Worm (Caenorhabditis elegans) whole organism, young adult: ENCODE data around the gene K08D12.4.

Experiments used
- B0019.2 ChIP-seq: fragments of 200-800 bp; sonication (Bioruptor generic); conservative IDR thresholded peaks from 2 replicates; pipeline ENCODE4 v1.3.6; 2022; ENCODE audit warnings: missing genetic modification reagents, missing genetic modification characterization, missing compliant biosample characterization
- C06A6.2 ChIP-seq: fragments of 200-800 bp; sonication (Bioruptor generic); conservative IDR thresholded peaks from 2 replicates; pipeline ENCODE4 v1.3.6; 2022; ENCODE audit warnings: missing genetic modification characterization, missing compliant biosample characterization
- F33H1.4 ChIP-seq: fragments of 200-800 bp; sonication (Bioruptor generic); IDR thresholded peaks from 2 replicates; pipeline ENCODE4 v1.3.6; 2022; ENCODE audit warnings: missing genetic modification reagents, missing genetic modification characterization, missing compliant biosample characterization
- F37B4.10 ChIP-seq: fragments of 200-800 bp; sonication (Bioruptor generic); IDR thresholded peaks from 2 replicates; pipeline ENCODE4 v1.3.6; 2022; ENCODE audit warnings: missing genetic modification characterization, missing compliant biosample characterization
- F52B5.7 ChIP-seq: sonication (generic microtip); optimal IDR thresholded peaks from 2 replicates; lab custom pipeline; 2016; ENCODE audit warnings: mild to moderate bottlenecking, missing genetic modification characterization, missing compliant biosample characterization
- F55B11.4 ChIP-seq: sonication (generic microtip); optimal IDR thresholded peaks from 2 replicates; lab custom pipeline; 2016; ENCODE audit warnings: missing compliant biosample characterization, missing genetic modification characterization, borderline replicate concordance; ENCODE audit not compliant: insufficient read depth
- K11D2.4 ChIP-seq: fragments of 200-800 bp; sonication (Bioruptor generic); IDR thresholded peaks from 2 replicates; pipeline ENCODE4 v1.3.6; 2022; ENCODE audit warnings: missing genetic modification reagents, missing genetic modification characterization, missing compliant biosample characterization
- Y53G8AR.9 ChIP-seq: fragments of 200-800 bp; sonication (Bioruptor generic); conservative IDR thresholded peaks from 2 replicates; pipeline ENCODE4 v1.3.6; 2022; ENCODE audit warnings: missing genetic modification reagents, missing genetic modification characterization, missing compliant biosample characterization
- Y56A3A.18 ChIP-seq: fragments of 200-800 bp; sonication (Bioruptor generic); IDR thresholded peaks from 2 replicates; pipeline ENCODE4 v1.3.6; 2022; ENCODE audit warnings: missing genetic modification reagents, missing genetic modification characterization, missing compliant biosample characterization
- Y79H2A.3 ChIP-seq: fragments of 200-800 bp; sonication (Bioruptor generic); conservative IDR thresholded peaks from 2 replicates; pipeline ENCODE4 v1.3.6; 2022; ENCODE audit warnings: missing genetic modification reagents, missing genetic modification characterization, missing compliant biosample characterization
- akir-1 ChIP-seq: fragments of 200-800 bp; sonication (Bioruptor generic); optimal IDR thresholded peaks from 2 replicates; lab custom pipeline; 2018; ENCODE audit warnings: mild to moderate bottlenecking, missing genetic modification characterization, moderate library complexity, missing compliant biosample characterization
- atf-7 ChIP-seq: sonication (generic microtip); optimal IDR thresholded peaks from 2 replicates; lab custom pipeline; 2017; ENCODE audit warnings: mild to moderate bottlenecking, missing genetic modification characterization, missing compliant biosample characterization
- athp-1 ChIP-seq: sonication (generic microtip); optimal IDR thresholded peaks from 2 replicates; lab custom pipeline; 2017; ENCODE audit warnings: mild to moderate bottlenecking, missing genetic modification characterization, missing compliant biosample characterization
- attf-3 ChIP-seq: fragments of 200-800 bp; sonication (Bioruptor generic); conservative IDR thresholded peaks from 2 replicates; pipeline ENCODE4 v1.3.6; 2022; ENCODE audit warnings: missing genetic modification reagents, missing genetic modification characterization, missing compliant biosample characterization
- attf-5 ChIP-seq: fragments of 200-800 bp; sonication (Bioruptor generic); optimal IDR thresholded peaks from 2 replicates; lab custom pipeline; 2018; ENCODE audit warnings: mild to moderate bottlenecking, missing genetic modification characterization, missing compliant biosample characterization
- bed-2 ChIP-seq: fragments of 200-800 bp; sonication (Bioruptor generic); IDR thresholded peaks from 2 replicates; pipeline ENCODE4 v1.3.6; 2022; ENCODE audit warnings: missing genetic modification reagents, missing genetic modification characterization, missing compliant biosample characterization
- cebp-1 ChIP-seq, 2 experiments: fragments of 200-800 bp in 1 of 2; sonication (Bioruptor generic) in 1 of 2; sonication (generic microtip) in 1 of 2; IDR thresholded peaks in 1 of 2; optimal IDR thresholded peaks in 1 of 2; 2 replicates each; pipeline versions ENCODE4 v1.3.6 to Lab custom; 2017 to 2022; ENCODE audit warnings: missing compliant biosample characterization in 2 of 2, missing genetic modification characterization in 2 of 2, mild to moderate bottlenecking in 1 of 2, missing genetic modification reagents in 1 of 2, moderate library complexity in 1 of 2
- die-1 ChIP-seq: sonication (generic microtip); optimal IDR thresholded peaks from 2 replicates; lab custom pipeline; 2016; ENCODE audit warnings: missing genotype, mild to moderate bottlenecking, missing genetic modification characterization, missing compliant biosample characterization
- dpl-1 ChIP-seq: fragments of 150-350 bp; optimal IDR thresholded peaks from 2 replicates; lab custom pipeline; 2014; ENCODE audit warnings: missing biosample characterization, missing genetic modification reagents, missing genetic modification characterization
- efl-1 ChIP-seq: fragments of 150-350 bp; optimal IDR thresholded peaks from 2 replicates; lab custom pipeline; 2014; ENCODE audit warnings: missing biosample characterization, missing genetic modification reagents, missing genetic modification characterization
- fkh-3 ChIP-seq: sonication (generic microtip); optimal IDR thresholded peaks from 2 replicates; lab custom pipeline; 2016; ENCODE audit warnings: mild to moderate bottlenecking, missing genetic modification characterization, missing compliant biosample characterization
- gei-17 ChIP-seq: fragments of 200-800 bp; sonication (Bioruptor generic); optimal IDR thresholded peaks from 2 replicates; lab custom pipeline; 2018; ENCODE audit warnings: mild to moderate bottlenecking, missing genetic modification characterization, missing compliant biosample characterization
- him-1 ChIP-seq: sonication (generic microtip); optimal IDR thresholded peaks from 2 replicates; lab custom pipeline; 2016; ENCODE audit warnings: missing genotype, missing genetic modification reagents, missing genetic modification characterization, missing compliant biosample characterization
- hlh-12 ChIP-seq: sonication (generic microtip); optimal IDR thresholded peaks from 2 replicates; lab custom pipeline; 2016; ENCODE audit warnings: missing genetic modification characterization, missing compliant biosample characterization
- hlh-26 ChIP-seq: fragments of 200-800 bp; sonication (Bioruptor generic); conservative IDR thresholded peaks from 2 replicates; pipeline ENCODE4 v1.3.6; 2022; ENCODE audit warnings: missing genetic modification reagents, missing genetic modification characterization, missing compliant biosample characterization
- hmg-1.2 ChIP-seq: fragments of 200-800 bp; sonication (Bioruptor generic); IDR thresholded peaks from 2 replicates; pipeline ENCODE4 v1.3.6; 2022; ENCODE audit warnings: missing genetic modification reagents, missing genetic modification characterization, missing compliant biosample characterization
- hrde-1 ChIP-seq: sonication (generic microtip); optimal IDR thresholded peaks from 2 replicates; lab custom pipeline; 2016; ENCODE audit warnings: missing genetic modification characterization, mild to moderate bottlenecking, missing compliant biosample characterization, moderate library complexity, missing genotype, missing genetic modification reagents, borderline replicate concordance
- hsf-1 ChIP-seq: fragments of 200-800 bp; sonication (Bioruptor generic); IDR thresholded peaks from 2 replicates; pipeline ENCODE4 v1.3.6; 2022; ENCODE audit warnings: missing genetic modification reagents, missing genetic modification characterization, missing compliant biosample characterization
- lag-1 ChIP-seq: fragments of 200-800 bp; sonication (Bioruptor generic); IDR thresholded peaks from 2 replicates; pipeline ENCODE4 v1.3.6; 2022; ENCODE audit warnings: missing genetic modification reagents, missing genetic modification characterization, missing compliant biosample characterization
- let-526 ChIP-seq: fragments of 200-800 bp; sonication (Bioruptor generic); IDR thresholded peaks from 2 replicates; pipeline ENCODE4 v1.3.6; 2022; ENCODE audit warnings: missing genetic modification reagents, missing genetic modification characterization, missing compliant biosample characterization
- lsl-1 ChIP-seq: fragments of 200-800 bp; sonication (Bioruptor generic); optimal IDR thresholded peaks from 2 replicates; lab custom pipeline; 2018; ENCODE audit warnings: mild to moderate bottlenecking, missing genetic modification characterization, moderate library complexity, missing compliant biosample characterization
- lsy-27 ChIP-seq: sonication (generic microtip); optimal IDR thresholded peaks from 2 replicates; lab custom pipeline; 2017; ENCODE audit warnings: missing genetic modification characterization, mild to moderate bottlenecking, missing compliant biosample characterization, antibody characterized with exemption, missing genotype, borderline replicate concordance; ENCODE audit not compliant: insufficient read depth
- madf-6 ChIP-seq: fragments of 200-800 bp; sonication (Bioruptor generic); IDR thresholded peaks from 2 replicates; pipeline ENCODE4 v1.3.6; 2022; ENCODE audit warnings: missing genetic modification reagents, missing genetic modification characterization, missing compliant biosample characterization
- mcd-1 ChIP-seq: fragments of 200-800 bp; sonication (Bioruptor generic); IDR thresholded peaks from 2 replicates; pipeline ENCODE4 v1.3.6; 2022; ENCODE audit warnings: missing genetic modification reagents, missing genetic modification characterization, missing compliant biosample characterization
- nfya-2 ChIP-seq: fragments of 200-800 bp; sonication (Bioruptor generic); IDR thresholded peaks from 2 replicates; pipeline ENCODE4 v1.3.6; 2022; ENCODE audit warnings: missing genetic modification reagents, missing genetic modification characterization, missing compliant biosample characterization
- nhr-179 ChIP-seq: sonication (generic microtip); optimal IDR thresholded peaks from 2 replicates; lab custom pipeline; 2016; ENCODE audit warnings: mild to moderate bottlenecking, missing genetic modification characterization, missing compliant biosample characterization
- nhr-27 ChIP-seq: fragments of 200-800 bp; sonication (Bioruptor generic); optimal IDR thresholded peaks from 2 replicates; lab custom pipeline; 2018; ENCODE audit warnings: mild to moderate bottlenecking, missing genetic modification characterization, moderate library complexity, missing compliant biosample characterization
- nhr-80 ChIP-seq: sonication (generic microtip); optimal IDR thresholded peaks from 2 replicates; lab custom pipeline; 2016; ENCODE audit warnings: missing genetic modification characterization, missing compliant biosample characterization
- nhr-90 ChIP-seq: sonication (generic microtip); optimal IDR thresholded peaks from 2 replicates; lab custom pipeline; 2016; ENCODE audit warnings: missing genotype, mild to moderate bottlenecking, missing genetic modification characterization, missing compliant biosample characterization
- pha-4 ChIP-seq: fragments of 150-350 bp; sonication (generic microtip); optimal IDR thresholded peaks from 2 replicates; lab custom pipeline; 2014; ENCODE audit warnings: missing biosample characterization, missing genetic modification reagents, missing genetic modification characterization
- rpc-1 ChIP-seq, 2 experiments: fragments of 150-350 bp in 1 of 2; sonication (generic microtip) in 1 of 2; optimal IDR thresholded peaks; 2 replicates each; lab custom pipeline; 2014 to 2018; ENCODE audit warnings: missing biosample characterization in 1 of 2, missing genetic modification characterization in 1 of 2, missing genetic modification reagents in 1 of 2, missing genotype in 1 of 2
- sdz-38 ChIP-seq: sonication (generic microtip); optimal IDR thresholded peaks from 2 replicates; lab custom pipeline; 2016; ENCODE audit warnings: missing genotype, missing genetic modification characterization, missing compliant biosample characterization
- snpc-1.1 ChIP-seq: sonication (generic microtip); optimal IDR thresholded peaks from 2 replicates; lab custom pipeline; 2017; ENCODE audit warnings: missing genetic modification characterization, mild to moderate bottlenecking, missing compliant biosample characterization, antibody characterized with exemption, moderate library complexity, missing genotype, missing genetic modification reagents; ENCODE audit not compliant: insufficient read depth
- unc-130 ChIP-seq: sonication (generic microtip); optimal IDR thresholded peaks from 2 replicates; lab custom pipeline; 2016; ENCODE audit warnings: missing genetic modification reagents, missing genetic modification characterization, missing compliant biosample characterization
- ztf-22 ChIP-seq: fragments of 200-800 bp; sonication (Bioruptor generic); optimal IDR thresholded peaks from 2 replicates; lab custom pipeline; 2018; ENCODE audit warnings: mild to moderate bottlenecking, missing genetic modification characterization, moderate library complexity, missing compliant biosample characterization

Gene K08D12.4

DNA sequence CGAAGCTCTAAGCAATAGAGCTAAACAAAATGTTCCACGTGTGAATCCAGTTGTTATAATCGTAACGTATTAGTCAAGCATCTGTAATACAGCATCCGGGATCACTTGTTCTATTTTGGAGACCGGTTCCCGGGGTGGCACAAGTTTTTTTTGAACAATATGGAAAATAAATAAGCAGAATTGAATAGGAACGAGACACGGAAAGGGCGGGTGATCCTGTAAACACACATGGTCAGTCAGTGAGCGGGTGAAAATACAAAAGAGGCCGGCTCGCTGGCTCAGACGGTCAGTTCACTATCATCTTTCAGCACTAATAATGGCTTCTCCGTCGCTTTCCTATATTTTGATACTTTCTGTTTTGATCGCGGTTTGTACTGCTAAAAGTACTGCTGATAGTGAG, 18.8 kb downstream of the K08D12.4 start, which contains the start of gene K08D12.8:
Gene K08D12.8 (plus strand): TSS at position 301 of the 400 bp plus-strand sequence.
- TF ChIP-seq pha-4 (tag; lab: Kevin White, UChicago) (no peak), sdz-38 (tag; lab: Kevin White, UChicago) (no peak)
- TF ChIP-seq, all 124 proteins: peak for 0

DNA sequence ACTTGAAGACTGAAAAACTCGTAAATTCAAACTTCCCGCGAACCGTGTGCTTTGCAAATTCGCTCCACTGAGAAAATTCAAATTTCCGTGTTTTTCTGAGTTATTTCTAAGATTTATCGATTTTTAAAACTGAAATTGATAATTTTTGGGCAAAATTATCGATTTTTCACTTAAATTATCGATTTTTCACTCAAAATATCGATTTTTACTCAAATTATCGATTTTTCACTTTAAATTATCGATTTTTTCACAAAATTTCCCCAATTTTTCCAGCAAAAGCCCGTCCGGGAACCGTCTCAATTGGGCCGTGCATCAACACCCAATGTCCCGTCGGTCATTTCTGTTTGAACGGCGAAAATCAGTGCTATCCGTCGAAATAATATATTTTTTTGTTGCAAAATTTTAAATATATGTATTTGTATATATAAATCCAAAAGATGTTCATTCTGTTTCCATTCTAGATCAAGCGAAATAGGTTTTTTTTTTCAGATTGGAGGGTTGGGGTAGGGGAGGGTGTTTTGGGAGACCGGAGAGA, 20.5 kb downstream of the K08D12.4 start:
- TF ChIP-seq attf-3 (GFP tag; lab: Robert Waterston, UW), result no peak
- no peak for TF ChIP-seq nhr-179
- no peak for TF ChIP-seq lsl-1 (GFP tag; lab: Kevin White, UChicago)
- no peak for TF ChIP-seq F55B11.4
- no peak for TF ChIP-seq Y53G8AR.9 (GFP tag; lab: Robert Waterston, UW)
- TF ChIP-seq F37B4.10, result no peak
- peak; percentile 25 for TF ChIP-seq efl-1 (GFP tag; lab: Kevin White, UChicago)
- no peak for TF ChIP-seq C06A6.2 (GFP tag; lab: Robert Waterston, UW)
- no peak for TF ChIP-seq B0019.2
- no peak for TF ChIP-seq cebp-1 (GFP tag; IDR thresholded peaks at IDR 0.05; lab: Robert Waterston, UW)
- peak; percentile 29 for TF ChIP-seq cebp-1 (tag; optimal IDR thresholded peaks at IDR 0.05; lab: Kevin White, UChicago)
- TF ChIP-seq snpc-1.1 (tag; lab: Kevin White, UChicago), result no peak
- no peak for TF ChIP-seq hlh-26 (GFP tag; lab: Robert Waterston, UW)
- TF ChIP-seq let-526, result no peak
- no peak for TF ChIP-seq hsf-1 (GFP tag; lab: Robert Waterston, UW)
- no peak for TF ChIP-seq lsy-27 (tag; lab: Kevin White, UChicago)
- TF ChIP-seq atf-7 (tag; lab: Kevin White, UChicago), result peak; percentile 37
- TF ChIP-seq lag-1 (GFP tag; lab: Robert Waterston, UW), result no peak
- no peak for TF ChIP-seq nfya-2 (GFP tag; lab: Robert Waterston, UW)
- no peak for TF ChIP-seq hmg-1.2 (GFP tag; lab: Robert Waterston, UW)
- no peak for TF ChIP-seq fkh-3
- no peak for TF ChIP-seq hrde-1 (tag; lab: Kevin White, UChicago)
- no peak for TF ChIP-seq nhr-27 (tag; lab: Kevin White, UChicago)
- no peak for TF ChIP-seq nhr-90
- TF ChIP-seq die-1 (tag; lab: Kevin White, UChicago), result no peak
- no peak for TF ChIP-seq akir-1 (GFP tag; lab: Kevin White, UChicago)
- TF ChIP-seq athp-1 (tag; lab: Kevin White, UChicago), result peak; percentile 14
- TF ChIP-seq hlh-12 (tag; lab: Kevin White, UChicago), result no peak
- no peak for TF ChIP-seq nhr-80 (tag; lab: Kevin White, UChicago)
- TF ChIP-seq madf-6 (GFP tag; lab: Robert Waterston, UW), result peak; percentile 50; the same call in 1 of the 2 replicates
- TF ChIP-seq pha-4 (tag; lab: Kevin White, UChicago), result no peak
- no peak for TF ChIP-seq Y56A3A.18 (GFP tag; lab: Robert Waterston, UW)
- TF ChIP-seq dpl-1 (GFP tag; lab: Kevin White, UChicago), result no peak
- TF ChIP-seq rpc-1 (optimal IDR thresholded peaks at IDR 0.05; lab: Kevin White, UChicago), result no peak
- TF ChIP-seq rpc-1 (tag; optimal IDR thresholded peaks at IDR 0.05; lab: Kevin White, UChicago), result no peak
- 0 out of 2 replicates have a peak, but pooled peaks have one; percentile 37 for TF ChIP-seq Y79H2A.3
- TF ChIP-seq F52B5.7, result peak; percentile 9
- TF ChIP-seq ztf-22, result no peak
- no peak for TF ChIP-seq attf-5 (GFP tag; lab: Kevin White, UChicago)
- 0 out of 2 replicates have a peak, but pooled peaks have one; percentile 16 for TF ChIP-seq mcd-1
- TF ChIP-seq K11D2.4 (GFP tag; lab: Robert Waterston, UW), result no peak
- TF ChIP-seq gei-17 (GFP tag; lab: Kevin White, UChicago), result no peak
- TF ChIP-seq him-1 (tag; lab: Kevin White, UChicago), result no peak
- no peak for TF ChIP-seq unc-130
- no peak for TF ChIP-seq bed-2 (GFP tag; lab: Robert Waterston, UW)
- TF ChIP-seq F33H1.4 (GFP tag; lab: Robert Waterston, UW), result 0 out of 2 replicates have a peak, but pooled peaks have one; percentile 7
